Fruit fly (Drosophila melanogaster) Kc167 (cell line): ENCODE data around the gene CG15145.

Source experiments
- Myc ChIP-seq: fragments of >200 bp; optimal IDR thresholded peaks from 2 replicates; lab custom pipeline; 2017; ENCODE audit warnings: missing external identifiers
- Sin3A ChIP-seq: fragments of >200 bp; optimal IDR thresholded peaks from 2 replicates; lab custom pipeline; 2018; ENCODE audit warnings: missing external identifiers
- h ChIP-seq: fragments of >200 bp; optimal IDR thresholded peaks from 3 replicates; lab custom pipeline; 2018; ENCODE audit warnings: missing external identifiers
- insv ChIP-seq: fragments of >200 bp; optimal IDR thresholded peaks from 3 replicates; lab custom pipeline; 2018; ENCODE audit warnings: missing external identifiers
- psq ChIP-seq: fragments of >200 bp; optimal IDR thresholded peaks from 2 replicates; lab custom pipeline; 2017; ENCODE audit warnings: missing external identifiers
- ttk ChIP-seq: sonication (Bioruptor generic); optimal IDR thresholded peaks from 2 replicates; lab custom pipeline; 2017; ENCODE audit warnings: missing external identifiers

CG15145 gene

dm6 chr2L:17541106-17541505 lies 9.1 kb upstream of the CG15145 start:
- no peak for TF ChIP-seq Myc (lab: Kevin White, UChicago)
- TF ChIP-seq psq (lab: Kevin White, UChicago): no peak
- TF ChIP-seq h: no peak
- TF ChIP-seq insv (lab: Kevin White, UChicago): no peak
- no peak for TF ChIP-seq ttk (lab: Kevin White, UChicago)
- no peak for TF ChIP-seq Sin3A (lab: Kevin White, UChicago)

- TF ChIP-seq insv (lab: Kevin White, UChicago): no peak
- no peak for TF ChIP-seq ttk (lab: Kevin White, UChicago)
- no peak for TF ChIP-seq h
- TF ChIP-seq Sin3A (lab: Kevin White, UChicago): no peak
- TF ChIP-seq psq (lab: Kevin White, UChicago): no peak
- TF ChIP-seq Myc (lab: Kevin White, UChicago): no peak
Measured at dm6 chr2L:17533794-17534193, 1.8 kb upstream of the CG15145 start.

- TF ChIP-seq Myc (lab: Kevin White, UChicago) (no peak), h (no peak), Sin3A (lab: Kevin White, UChicago) (no peak), psq (lab: Kevin White, UChicago) (no peak), insv (lab: Kevin White, UChicago) (no peak), ttk (lab: Kevin White, UChicago) (no peak)
Measured at dm6 chr2L:17529022-17529421, 3.0 kb downstream of the CG15145 start, which contains the start of gene CG15144. TSS of gene CG15144 (minus strand) at chr2L:17529122.

- no peak for TF ChIP-seq Myc (lab: Kevin White, UChicago)
- TF ChIP-seq ttk (lab: Kevin White, UChicago): no peak
- no peak for TF ChIP-seq psq (lab: Kevin White, UChicago)
- no peak for TF ChIP-seq Sin3A (lab: Kevin White, UChicago)
- TF ChIP-seq insv (lab: Kevin White, UChicago): no peak
- TF ChIP-seq h: no peak
Measured at dm6 chr2L:17524449-17524848, 7.6 kb downstream of the CG15145 start, which contains the start of gene CG15143. TSS of gene CG15143 (minus strand) at chr2L:17524549.

- no peak for TF ChIP-seq h
- no peak for TF ChIP-seq ttk (lab: Kevin White, UChicago)
- no peak for TF ChIP-seq Sin3A (lab: Kevin White, UChicago)
- no peak for TF ChIP-seq psq (lab: Kevin White, UChicago)
- TF ChIP-seq Myc (lab: Kevin White, UChicago): no peak
- no peak for TF ChIP-seq insv (lab: Kevin White, UChicago)
Measured at dm6 chr2L:17514090-17514715, 17.8 kb downstream of the CG15145 start.

dm6 chr2L:17500946-17501451 lies 31.0 kb downstream of the CG15145 start, which contains the start of the genes mEFTs and Dhc36C:
TSS of gene mEFTs (minus strand) at chr2L:17501106.
TSS of gene Dhc36C (plus strand) at chr2L:17501401.
- no peak for TF ChIP-seq psq (lab: Kevin White, UChicago)
- no peak for TF ChIP-seq h
- no peak for TF ChIP-seq Sin3A (lab: Kevin White, UChicago)
- TF ChIP-seq Myc (lab: Kevin White, UChicago): no peak
- TF ChIP-seq insv (lab: Kevin White, UChicago): no peak
- TF ChIP-seq ttk (lab: Kevin White, UChicago): no peak

dm6 chr2L:17498721-17499120 lies 33.3 kb downstream of the CG15145 start, which contains the start of gene CG15142:
TSS of gene CG15142 (minus strand) at chr2L:17498821.
- TF ChIP-seq ttk (lab: Kevin White, UChicago) (no peak), Myc (lab: Kevin White, UChicago) (no peak), Sin3A (lab: Kevin White, UChicago) (no peak)

- TF ChIP-seq insv (lab: Kevin White, UChicago): no peak
- no peak for TF ChIP-seq Sin3A (lab: Kevin White, UChicago)
- TF ChIP-seq ttk (lab: Kevin White, UChicago): no peak
- TF ChIP-seq Myc (lab: Kevin White, UChicago): no peak
- no peak for TF ChIP-seq h
- no peak for TF ChIP-seq psq (lab: Kevin White, UChicago)
Measured at dm6 chr2L:17497108-17497507, 34.9 kb downstream of the CG15145 start, which contains the start of gene qua. TSS of gene qua (minus strand) at chr2L:17497208.

dm6 chr2L:17495759-17496158 lies 36.3 kb downstream of the CG15145 start:
- TF ChIP-seq insv (lab: Kevin White, UChicago) (no peak), psq (lab: Kevin White, UChicago) (no peak), Sin3A (lab: Kevin White, UChicago) (no peak), h (no peak), ttk (lab: Kevin White, UChicago) (no peak), Myc (lab: Kevin White, UChicago) (no peak)

dm6 chr2L:17492680-17493079 lies 39.4 kb downstream of the CG15145 start:
- TF ChIP-seq h (no peak), Myc (lab: Kevin White, UChicago) (no peak), ttk (lab: Kevin White, UChicago) (no peak), insv (lab: Kevin White, UChicago) (no peak), psq (lab: Kevin White, UChicago) (no peak), Sin3A (lab: Kevin White, UChicago) (no peak)

- TF ChIP-seq psq (lab: Kevin White, UChicago): no peak
- no peak for TF ChIP-seq insv (lab: Kevin White, UChicago)
- no peak for TF ChIP-seq Myc (lab: Kevin White, UChicago)
- no peak for TF ChIP-seq h
- no peak for TF ChIP-seq Sin3A (lab: Kevin White, UChicago)
Measured at dm6 chr2L:17486264-17486663, 45.8 kb downstream of the CG15145 start, which contains the start of gene CG43220. TSS of gene CG43220 (plus strand) at chr2L:17486564.

- TF ChIP-seq Myc (lab: Kevin White, UChicago) (no peak), psq (lab: Kevin White, UChicago) (no peak), ttk (lab: Kevin White, UChicago) (no peak), Sin3A (lab: Kevin White, UChicago) (no peak), h (no peak), insv (lab: Kevin White, UChicago) (no peak)
Measured at dm6 chr2L:17485457-17485856, 46.6 kb downstream of the CG15145 start, which contains the start of the genes CG43221 and CG43645. TSS of gene CG43221 (plus strand) at chr2L:17485757. TSS of gene CG43645 (plus strand) at chr2L:17485757.
